Worm (Caenorhabditis elegans) whole organism, young adult: Measurements from ENCODE around the gene C55C3.8.

ENCODE experiments used
- B0336.3 ChIP-seq: fragments of 200-800 bp; sonication (Bioruptor generic); IDR thresholded peaks from 2 replicates; pipeline ENCODE4 v1.3.6; 2022; ENCODE audit warnings: missing genetic modification characterization, missing compliant biosample characterization
- D2030.7 ChIP-seq: fragments of 200-800 bp; sonication (Bioruptor generic); IDR thresholded peaks from 2 replicates; pipeline ENCODE4 v1.3.6; 2022; ENCODE audit warnings: missing genetic modification reagents, missing genetic modification characterization, missing compliant biosample characterization
- F23B12.7 ChIP-seq: sonication (generic microtip); optimal IDR thresholded peaks from 2 replicates; lab custom pipeline; 2017; ENCODE audit warnings: missing genetic modification characterization, mild to moderate bottlenecking, missing compliant biosample characterization, antibody characterized with exemption, moderate library complexity; ENCODE audit not compliant: insufficient read depth
- F52B5.7 ChIP-seq: sonication (generic microtip); optimal IDR thresholded peaks from 2 replicates; lab custom pipeline; 2016; ENCODE audit warnings: mild to moderate bottlenecking, missing genetic modification characterization, missing compliant biosample characterization
- F57A8.1 ChIP-seq: fragments of 200-800 bp; sonication (Bioruptor generic); optimal IDR thresholded peaks from 2 replicates; lab custom pipeline; 2018; ENCODE audit warnings: mild to moderate bottlenecking, missing genetic modification characterization, moderate library complexity, missing compliant biosample characterization
- F57C9.4 ChIP-seq: sonication (generic microtip); optimal IDR thresholded peaks from 2 replicates; lab custom pipeline; 2017; ENCODE audit warnings: mild to moderate bottlenecking, missing genetic modification characterization, missing compliant biosample characterization
- K11D2.4 ChIP-seq: fragments of 200-800 bp; sonication (Bioruptor generic); IDR thresholded peaks from 2 replicates; pipeline ENCODE4 v1.3.6; 2022; ENCODE audit warnings: missing genetic modification reagents, missing genetic modification characterization, missing compliant biosample characterization
- T07F8.4 ChIP-seq: sonication (generic microtip); optimal IDR thresholded peaks from 2 replicates; lab custom pipeline; 2016; ENCODE audit warnings: mild to moderate bottlenecking, missing genetic modification characterization, moderate library complexity, missing compliant biosample characterization
- Y95B8A.8 ChIP-seq: fragments of 200-800 bp; sonication (Bioruptor generic); IDR thresholded peaks from 2 replicates; pipeline ENCODE4 v1.3.6; 2022; ENCODE audit warnings: missing genetic modification reagents, missing genetic modification characterization, missing compliant biosample characterization
- ama-1 ChIP-seq, 3 experiments: fragments of 150-350 bp in 1 of 3; sonication (generic microtip) in 2 of 3; optimal IDR thresholded peaks; 2 replicates each; lab custom pipeline; 2014 to 2018; ENCODE audit warnings: missing biosample characterization in 2 of 3, missing genetic modification characterization in 2 of 3, missing genetic modification reagents in 2 of 3
- aptf-2 ChIP-seq: fragments of 200-800 bp; sonication (Bioruptor generic); conservative IDR thresholded peaks from 2 replicates; pipeline ENCODE4 v1.3.6; 2022; ENCODE audit warnings: missing genetic modification reagents, missing genetic modification characterization, missing compliant biosample characterization
- aptf-3 ChIP-seq: fragments of 200-800 bp; sonication (Bioruptor generic); IDR thresholded peaks from 2 replicates; pipeline ENCODE4 v1.3.6; 2022; ENCODE audit warnings: missing genetic modification characterization, missing compliant biosample characterization
- athp-1 ChIP-seq: sonication (generic microtip); optimal IDR thresholded peaks from 2 replicates; lab custom pipeline; 2017; ENCODE audit warnings: mild to moderate bottlenecking, missing genetic modification characterization, missing compliant biosample characterization
- attf-3 ChIP-seq: fragments of 200-800 bp; sonication (Bioruptor generic); conservative IDR thresholded peaks from 2 replicates; pipeline ENCODE4 v1.3.6; 2022; ENCODE audit warnings: missing genetic modification reagents, missing genetic modification characterization, missing compliant biosample characterization
- attf-5 ChIP-seq: fragments of 200-800 bp; sonication (Bioruptor generic); optimal IDR thresholded peaks from 2 replicates; lab custom pipeline; 2018; ENCODE audit warnings: mild to moderate bottlenecking, missing genetic modification characterization, missing compliant biosample characterization
- bed-1 ChIP-seq: fragments of 200-800 bp; sonication (Bioruptor generic); IDR thresholded peaks from 2 replicates; pipeline ENCODE4 v1.3.6; 2022; ENCODE audit warnings: missing genetic modification reagents, missing genetic modification characterization, missing compliant biosample characterization
- ceh-40 ChIP-seq: fragments of 200-800 bp; sonication (Bioruptor generic); IDR thresholded peaks from 2 replicates; pipeline ENCODE4 v1.3.6; 2022; ENCODE audit warnings: missing genetic modification characterization, missing compliant biosample characterization
- ceh-58 ChIP-seq: fragments of 200-800 bp; sonication (Bioruptor generic); IDR thresholded peaks from 2 replicates; pipeline ENCODE4 v1.3.6; 2022; ENCODE audit warnings: missing genetic modification characterization, missing compliant biosample characterization
- ceh-91 ChIP-seq: fragments of 200-800 bp; sonication (Bioruptor generic); IDR thresholded peaks from 2 replicates; pipeline ENCODE4 v1.3.6; 2022; ENCODE audit warnings: missing genetic modification reagents, missing genetic modification characterization, missing compliant biosample characterization
- dpl-1 ChIP-seq: fragments of 150-350 bp; optimal IDR thresholded peaks from 2 replicates; lab custom pipeline; 2014; ENCODE audit warnings: missing biosample characterization, missing genetic modification reagents, missing genetic modification characterization
- hlh-26 ChIP-seq: fragments of 200-800 bp; sonication (Bioruptor generic); conservative IDR thresholded peaks from 2 replicates; pipeline ENCODE4 v1.3.6; 2022; ENCODE audit warnings: missing genetic modification reagents, missing genetic modification characterization, missing compliant biosample characterization
- hmg-20 ChIP-seq: fragments of 200-800 bp; sonication (Bioruptor generic); IDR thresholded peaks from 2 replicates; pipeline ENCODE4 v1.3.6; 2022; ENCODE audit warnings: missing genetic modification reagents, missing genetic modification characterization, missing compliant biosample characterization
- lag-1 ChIP-seq: fragments of 200-800 bp; sonication (Bioruptor generic); IDR thresholded peaks from 2 replicates; pipeline ENCODE4 v1.3.6; 2022; ENCODE audit warnings: missing genetic modification reagents, missing genetic modification characterization, missing compliant biosample characterization
- let-526 ChIP-seq: fragments of 200-800 bp; sonication (Bioruptor generic); IDR thresholded peaks from 2 replicates; pipeline ENCODE4 v1.3.6; 2022; ENCODE audit warnings: missing genetic modification reagents, missing genetic modification characterization, missing compliant biosample characterization
- lin-26 ChIP-seq: fragments of 200-800 bp; sonication (Bioruptor generic); IDR thresholded peaks from 2 replicates; pipeline ENCODE4 v1.3.6; 2022; ENCODE audit warnings: missing genetic modification reagents, missing genetic modification characterization, missing compliant biosample characterization
- lin-35 ChIP-seq, 3 experiments: fragments of 150-350 bp in 2 of 3; sonication (generic microtip) in 1 of 3; optimal IDR thresholded peaks; 2 replicates each; lab custom pipeline; 2014 to 2018; ENCODE audit warnings: missing biosample characterization in 3 of 3, missing genetic modification characterization in 3 of 3, missing genetic modification reagents in 3 of 3
- lin-54 ChIP-seq: fragments of 200-800 bp; sonication (Bioruptor generic); optimal IDR thresholded peaks from 2 replicates; lab custom pipeline; 2018; ENCODE audit warnings: mild to moderate bottlenecking, missing genetic modification characterization, missing compliant biosample characterization
- lsy-27 ChIP-seq: sonication (generic microtip); optimal IDR thresholded peaks from 2 replicates; lab custom pipeline; 2017; ENCODE audit warnings: missing genetic modification characterization, mild to moderate bottlenecking, missing compliant biosample characterization, antibody characterized with exemption, missing genotype, borderline replicate concordance; ENCODE audit not compliant: insufficient read depth
- madf-6 ChIP-seq: fragments of 200-800 bp; sonication (Bioruptor generic); IDR thresholded peaks from 2 replicates; pipeline ENCODE4 v1.3.6; 2022; ENCODE audit warnings: missing genetic modification reagents, missing genetic modification characterization, missing compliant biosample characterization
- madf-8 ChIP-seq: fragments of 200-800 bp; sonication (Bioruptor generic); conservative IDR thresholded peaks from 2 replicates; pipeline ENCODE4 v1.3.6; 2022; ENCODE audit warnings: missing genetic modification reagents, missing genetic modification characterization, missing compliant biosample characterization
- mcd-1 ChIP-seq: fragments of 200-800 bp; sonication (Bioruptor generic); IDR thresholded peaks from 2 replicates; pipeline ENCODE4 v1.3.6; 2022; ENCODE audit warnings: missing genetic modification reagents, missing genetic modification characterization, missing compliant biosample characterization
- mel-28 ChIP-seq: sonication (generic microtip); optimal IDR thresholded peaks from 2 replicates; lab custom pipeline; 2016; ENCODE audit warnings: borderline replicate concordance, mild to moderate bottlenecking, missing genetic modification characterization, missing compliant biosample characterization
- nfya-1 ChIP-seq: sonication (generic microtip); optimal IDR thresholded peaks from 2 replicates; lab custom pipeline; 2017; ENCODE audit warnings: antibody characterized with exemption, missing compliant biosample characterization, missing genetic modification characterization, borderline replicate concordance; ENCODE audit not compliant: insufficient read depth
- nhr-179 ChIP-seq: sonication (generic microtip); optimal IDR thresholded peaks from 2 replicates; lab custom pipeline; 2016; ENCODE audit warnings: mild to moderate bottlenecking, missing genetic modification characterization, missing compliant biosample characterization
- nhr-27 ChIP-seq: fragments of 200-800 bp; sonication (Bioruptor generic); optimal IDR thresholded peaks from 2 replicates; lab custom pipeline; 2018; ENCODE audit warnings: mild to moderate bottlenecking, missing genetic modification characterization, moderate library complexity, missing compliant biosample characterization
- nhr-90 ChIP-seq: sonication (generic microtip); optimal IDR thresholded peaks from 2 replicates; lab custom pipeline; 2016; ENCODE audit warnings: missing genotype, mild to moderate bottlenecking, missing genetic modification characterization, missing compliant biosample characterization
- pbrm-1 ChIP-seq: fragments of 200-800 bp; sonication (Bioruptor generic); IDR thresholded peaks from 2 replicates; pipeline ENCODE4 v1.3.6; 2022; ENCODE audit warnings: missing genetic modification reagents, missing genetic modification characterization, missing compliant biosample characterization
- rcor-1 ChIP-seq: fragments of 200-800 bp; sonication (Bioruptor generic); IDR thresholded peaks from 2 replicates; pipeline ENCODE4 v1.3.6; 2022; ENCODE audit warnings: missing genetic modification reagents, missing genetic modification characterization, missing compliant biosample characterization
- rec-8 ChIP-seq, 2 experiments: sonication (generic microtip); optimal IDR thresholded peaks; 2 replicates each; lab custom pipeline; 2016; ENCODE audit warnings: mild to moderate bottlenecking in 2 of 2, missing genetic modification characterization in 2 of 2, missing genetic modification reagents in 2 of 2, missing genotype in 2 of 2, missing biosample characterization in 1 of 2, missing compliant biosample characterization in 1 of 2, moderate library complexity in 1 of 2
- repo-1 ChIP-seq: sonication (generic microtip); optimal IDR thresholded peaks from 2 replicates; lab custom pipeline; 2017; ENCODE audit warnings: mild to moderate bottlenecking, missing genetic modification characterization, missing compliant biosample characterization
- sea-2 ChIP-seq: fragments of 200-800 bp; sonication (Bioruptor generic); IDR thresholded peaks from 2 replicates; pipeline ENCODE4 v1.3.6; 2022; ENCODE audit warnings: missing genetic modification characterization, missing compliant biosample characterization
- snpc-1.3 ChIP-seq: sonication (generic microtip); optimal IDR thresholded peaks from 2 replicates; lab custom pipeline; 2017; ENCODE audit warnings: missing genetic modification characterization, mild to moderate bottlenecking, missing compliant biosample characterization, antibody characterized with exemption, moderate library complexity, missing genotype, missing genetic modification reagents; ENCODE audit not compliant: insufficient read depth
- snpc-4 ChIP-seq, 5 experiments: fragments of 150-350 bp in 1 of 5; sonication (generic microtip) in 4 of 5; optimal IDR thresholded peaks; 2 replicates each; lab custom pipeline; 2014 to 2018; ENCODE audit warnings: missing genetic modification characterization in 5 of 5, missing biosample characterization in 3 of 5, antibody characterized with exemption in 2 of 5, mild to moderate bottlenecking in 2 of 5, missing compliant biosample characterization in 2 of 5, missing genotype in 2 of 5, moderate library complexity in 2 of 5, missing genetic modification reagents in 1 of 5
- somi-1 ChIP-seq: fragments of 200-800 bp; sonication (Bioruptor generic); optimal IDR thresholded peaks from 2 replicates; lab custom pipeline; 2018; ENCODE audit warnings: mild to moderate bottlenecking, missing genetic modification characterization, missing compliant biosample characterization
- tbp1 ChIP-seq: fragments of 200-800 bp; sonication (Bioruptor generic); optimal IDR thresholded peaks from 2 replicates; lab custom pipeline; 2018; ENCODE audit warnings: mild to moderate bottlenecking, missing genetic modification characterization, missing compliant biosample characterization
- unc-130 ChIP-seq: sonication (generic microtip); optimal IDR thresholded peaks from 2 replicates; lab custom pipeline; 2016; ENCODE audit warnings: missing genetic modification reagents, missing genetic modification characterization, missing compliant biosample characterization
- unc-62 ChIP-seq: fragments of 150-350 bp; optimal IDR thresholded peaks from 2 replicates; lab custom pipeline; 2014; ENCODE audit warnings: missing biosample characterization, missing genetic modification reagents, missing genetic modification characterization
- ztf-3 ChIP-seq: fragments of 200-800 bp; sonication (Bioruptor generic); optimal IDR thresholded peaks from 2 replicates; lab custom pipeline; 2018; ENCODE audit warnings: mild to moderate bottlenecking, missing genetic modification characterization, missing compliant biosample characterization

C55C3.8 gene

ce11 chrIV:5731597-5731996, 40.8 kb downstream of the C55C3.8 start, which contains the start of gene H35B03.2:
Gene H35B03.2 (minus strand): TSS chrIV:5731674.
- TF ChIP-seq lsy-27 (tag; lab: Kevin White, UChicago) (no peak), K11D2.4 (GFP tag; lab: Robert Waterston, UW) (no peak), repo-1 (tag; lab: Kevin White, UChicago) (no peak), ama-1 (optimal IDR thresholded peaks at IDR 0.05; lab: Kevin White, UChicago) (no peak), ama-1 (GFP tag; optimal IDR thresholded peaks at IDR 0.05; lab: Kevin White, UChicago) (no peak), bed-1 (GFP tag; lab: Robert Waterston, UW) (no peak), F23B12.7 (tag; lab: Kevin White, UChicago) (peak; percentile 57), B0336.3 (GFP tag; lab: Robert Waterston, UW) (no peak), hmg-20 (GFP tag; lab: Robert Waterston, UW) (no peak), snpc-1.3 (tag; lab: Kevin White, UChicago) (no peak), F57A8.1 (no peak), hlh-26 (GFP tag; lab: Robert Waterston, UW) (no peak), nfya-1 (tag; lab: Kevin White, UChicago) (no peak), attf-5 (GFP tag; lab: Kevin White, UChicago) (no peak), mcd-1 (no peak), mel-28 (tag; lab: Kevin White, UChicago) (no peak), lin-26 (GFP tag; lab: Robert Waterston, UW) (no peak), F57C9.4 (no peak), somi-1 (GFP tag; lab: Kevin White, UChicago) (no peak), nhr-90 (tag; lab: Kevin White, UChicago) (no peak), attf-3 (GFP tag; lab: Robert Waterston, UW) (peak; percentile 97), rcor-1 (GFP tag; lab: Robert Waterston, UW) (no peak), ceh-91 (no peak), D2030.7 (GFP tag; lab: Robert Waterston, UW) (no peak), ztf-3 (GFP tag; lab: Kevin White, UChicago) (no peak), let-526 (no peak), Y95B8A.8 (GFP tag; lab: Robert Waterston, UW) (no peak), nhr-27 (tag; lab: Kevin White, UChicago) (no peak), T07F8.4 (no peak), snpc-4 (GFP tag; optimal IDR thresholded peaks at IDR 0.05; lab: Kevin White, UChicago) (peak; percentile 52), snpc-4 (tag; optimal IDR thresholded peaks at IDR 0.05; lab: Kevin White, UChicago) (peak in 3 of 4 experiments; percentile 80 to 86 (median 83)), ceh-58 (GFP tag; lab: Robert Waterston, UW) (no peak), madf-8 (GFP tag; lab: Robert Waterston, UW) (no peak), tbp1 (GFP tag; lab: Kevin White, UChicago) (no peak), madf-6 (GFP tag; lab: Robert Waterston, UW) (no peak), lag-1 (GFP tag; lab: Robert Waterston, UW) (no peak), aptf-2 (GFP tag; lab: Robert Waterston, UW) (no peak), dpl-1 (GFP tag; lab: Kevin White, UChicago) (peak; percentile 79), lin-35 (GFP tag; optimal IDR thresholded peaks at IDR 0.05; lab: Kevin White, UChicago) (peak in 2 of 3 experiments; percentile 14 to 92), athp-1 (tag; lab: Kevin White, UChicago) (no peak), F52B5.7 (tag; lab: Kevin White, UChicago) (no peak), nhr-179 (tag; lab: Kevin White, UChicago) (no peak), aptf-3 (GFP tag; lab: Robert Waterston, UW) (no peak), pbrm-1 (GFP tag; lab: Robert Waterston, UW) (no peak), lin-54 (GFP tag; lab: Kevin White, UChicago) (peak; percentile 92), unc-130 (no peak), unc-62 (no peak), sea-2 (GFP tag; lab: Robert Waterston, UW) (no peak), rec-8 (tag; optimal IDR thresholded peaks at IDR 0.05; lab: Kevin White, UChicago) (no peak), ceh-40 (no peak)
